Fruit fly (Drosophila melanogaster): Measurements from ENCODE around the gene KP78b.

DNA sequence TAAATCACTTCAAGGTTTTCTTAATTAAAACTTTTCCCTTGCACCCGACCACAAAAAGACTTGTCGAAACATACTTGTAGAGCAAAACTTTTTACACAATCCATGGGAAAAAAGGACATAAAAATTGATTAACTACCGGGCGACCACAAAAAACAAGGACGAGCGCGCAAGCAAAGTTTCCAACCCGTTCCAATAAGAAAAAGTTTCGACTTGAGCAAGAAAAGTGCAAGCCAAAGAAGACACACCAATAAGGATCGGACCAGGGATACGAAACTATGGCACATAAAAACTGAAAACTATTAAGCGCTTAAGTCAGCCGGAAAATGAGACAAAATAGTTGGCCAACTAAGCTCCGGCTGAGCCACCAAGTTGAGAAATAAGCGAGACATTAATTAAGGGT, 9.0 kb downstream of the KP78b start:
- TF ChIP-seq Hr4 (GFP tag; optimal IDR thresholded peaks at IDR 0.05) = no peak
- no peak for TF ChIP-seq Ets96B (tag; optimal IDR thresholded peaks at IDR 0.05)
- no peak for TF ChIP-seq Sox102F (GFP tag; optimal IDR thresholded peaks at IDR 0.05)
- TF ChIP-seq esn (GFP tag; optimal IDR thresholded peaks at IDR 0.05) = no peak
- no peak for TF ChIP-seq CG31627 (GFP tag; optimal IDR thresholded peaks at IDR 0.05)

All from whole organism, prepupa.